Fruit fly (Drosophila melanogaster): ENCODE measurements around the gene CG5555.

- no peak for TF ChIP-seq CG8301 (tag; optimal IDR thresholded peaks at IDR 0.05)
- TF ChIP-seq fd96Ca (GFP tag; IDR thresholded peaks at IDR 0.05): no peak
- no peak for TF ChIP-seq CG10348 (GFP tag; IDR thresholded peaks at IDR 0.05)
- TF ChIP-seq CG12605 (GFP tag; IDR thresholded peaks at IDR 0.05): no peak
- TF ChIP-seq CG17806 (tag; optimal IDR thresholded peaks at IDR 0.05): no peak
- TF ChIP-seq CG4496 (GFP tag; IDR thresholded peaks at IDR 0.05): no peak
- TF ChIP-seq CG8159 (tag; optimal IDR thresholded peaks at IDR 0.05): no peak
- TF ChIP-seq CG13204 (GFP tag; optimal IDR thresholded peaks at IDR 0.05): no peak
- TF ChIP-seq Pif1B (GFP tag; optimal IDR thresholded peaks at IDR 0.05): no peak
- no peak for TF ChIP-seq CG32121 (GFP tag; IDR thresholded peaks at IDR 0.05)
- TF ChIP-seq CG15710 (tag; optimal IDR thresholded peaks at IDR 0.05): no peak
These were observed 47.7 kb upstream of the CG5555 start, which contains the start of gene CG11703 for dm6 chr3R:19228080-19228479.

Data from whole organism, pupa.